Worm (Caenorhabditis elegans) whole organism, mixed stage, embryonic: ENCODE results near the gene F33G12.3.

Source experiments
- blmp-1 ChIP-seq: fragments of 150-350 bp; optimal IDR thresholded peaks from 2 replicates; lab custom pipeline; 2014; ENCODE audit warnings: missing biosample characterization, missing genetic modification characterization
- ces-1 ChIP-seq: fragments of 150-350 bp; optimal IDR thresholded peaks from 2 replicates; lab custom pipeline; 2014; ENCODE audit warnings: missing biosample characterization, missing genetic modification reagents, missing genetic modification characterization
- elt-3 ChIP-seq: fragments of 150-350 bp; optimal IDR thresholded peaks from 2 replicates; lab custom pipeline; 2014; ENCODE audit warnings: missing biosample characterization, missing genetic modification characterization
- flh-1 ChIP-seq: fragments of 200-800 bp; sonication (Bioruptor generic); optimal IDR thresholded peaks from 2 replicates; lab custom pipeline; 2018; ENCODE audit warnings: mild to moderate bottlenecking, missing genetic modification characterization, moderate library complexity, missing compliant biosample characterization
- lsy-2 ChIP-seq: fragments of 150-350 bp; optimal IDR thresholded peaks from 2 replicates; lab custom pipeline; 2014; ENCODE audit warnings: missing biosample characterization, missing genetic modification characterization
- mep-1 ChIP-seq: fragments of 150-350 bp; optimal IDR thresholded peaks from 2 replicates; lab custom pipeline; 2017; ENCODE audit warnings: missing biosample characterization, missing genetic modification reagents, missing genetic modification characterization, inconsistent platforms
- nhr-237 ChIP-seq: fragments of 150-350 bp; optimal IDR thresholded peaks from 2 replicates; lab custom pipeline; 2014; ENCODE audit warnings: missing biosample characterization, missing genetic modification characterization
- nhr-76 ChIP-seq: sonication (generic microtip); optimal IDR thresholded peaks from 2 replicates; lab custom pipeline; 2017; ENCODE audit warnings: missing biosample characterization, missing genetic modification characterization
- pha-4 ChIP-seq: fragments of 150-350 bp; optimal IDR thresholded peaks from 2 replicates; lab custom pipeline; 2018; ENCODE audit warnings: missing biosample characterization, missing genetic modification reagents, missing genetic modification characterization
- snpc-4 ChIP-seq: fragments of 150-350 bp; optimal IDR thresholded peaks from 2 replicates; lab custom pipeline; 2014; ENCODE audit warnings: missing biosample characterization, missing genetic modification characterization
- unc-120 ChIP-seq: sonication (generic microtip); optimal IDR thresholded peaks from 2 replicates; lab custom pipeline; 2017; ENCODE audit warnings: missing genetic modification characterization, missing compliant biosample characterization; ENCODE audit not compliant: poor library complexity, severe bottlenecking
- unc-39 ChIP-seq: fragments of 150-350 bp; optimal IDR thresholded peaks from 2 replicates; lab custom pipeline; 2014; ENCODE audit warnings: missing biosample characterization, missing genetic modification characterization
- unc-62 ChIP-seq: fragments of 150-350 bp; optimal IDR thresholded peaks from 2 replicates; lab custom pipeline; 2014; ENCODE audit warnings: missing biosample characterization, missing genetic modification reagents, missing genetic modification characterization
- ztf-11 ChIP-seq: fragments of 150-350 bp; optimal IDR thresholded peaks from 2 replicates; lab custom pipeline; 2014; ENCODE audit warnings: missing biosample characterization, missing genetic modification characterization

DNA sequence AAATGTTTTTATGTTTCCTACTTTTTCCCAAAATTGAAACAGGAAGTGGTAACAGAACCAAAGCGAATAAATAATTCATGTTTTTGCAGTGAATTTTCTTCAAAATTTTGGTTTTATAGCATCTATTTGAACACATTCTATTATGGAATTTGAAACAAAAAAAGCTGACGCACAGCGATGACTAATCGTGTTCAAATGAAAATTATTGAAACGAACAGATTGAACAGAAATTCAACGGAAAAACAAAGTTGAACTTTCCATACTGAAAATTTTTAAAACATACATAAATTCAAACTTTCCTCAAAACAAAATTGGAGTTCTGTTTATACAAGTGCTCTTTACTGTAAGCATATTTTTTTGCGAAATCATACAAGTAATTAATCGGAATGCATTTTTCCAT lies 21.9 kb downstream of the F33G12.3 start, which contains the start of gene F59A6.12:
- TF ChIP-seq snpc-4 (tag; lab: Kevin White, UChicago) (no peak), unc-62 (no peak), unc-120 (tag; lab: Kevin White, UChicago) (no peak), unc-39 (no peak), elt-3 (tag; lab: Kevin White, UChicago) (no peak), nhr-76 (tag; lab: Kevin White, UChicago) (no peak), lsy-2 (no peak), blmp-1 (tag; lab: Kevin White, UChicago) (no peak), pha-4 (tag; lab: Kevin White, UChicago) (no peak), nhr-237 (no peak), ces-1 (GFP tag; lab: Kevin White, UChicago) (no peak), ztf-11 (tag; lab: Kevin White, UChicago) (no peak), flh-1 (GFP tag; lab: Kevin White, UChicago) (no peak), mep-1 (tag; lab: Kevin White, UChicago) (no peak)
